Worm (Caenorhabditis elegans): ENCODE measurements around the gene C24H12.8.
A peak's percentile ranks its signal among the peaks of the same experiment; 100 is the strongest.

C24H12.8 gene

DNA sequence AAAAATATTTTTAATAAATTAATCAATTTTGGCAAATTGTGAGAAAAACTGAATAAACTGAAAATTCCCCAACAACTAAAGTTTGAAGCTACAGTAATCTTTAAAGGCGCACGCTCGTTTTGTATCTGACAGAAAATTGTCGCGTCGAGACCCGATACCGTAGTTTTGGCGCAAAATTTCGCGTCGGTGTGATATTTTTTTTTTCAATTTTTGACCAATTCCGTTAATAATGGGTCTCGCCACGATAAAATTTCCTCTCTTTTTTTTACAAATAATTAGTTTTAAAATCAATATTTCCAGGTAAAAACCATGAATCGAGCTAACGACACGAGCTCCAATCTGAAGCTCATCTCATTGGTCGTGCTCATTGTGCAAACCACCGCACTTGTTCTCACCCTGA lies 34.5 kb downstream of the C24H12.8 start, which contains the start of gene nstp-4:
Gene nstp-4 (plus strand): TSS at position 301 of the 400 bp plus-strand sequence.
- TF ChIP-seq pha-4 (GFP tag; IDR thresholded peaks at IDR 0.05) = no peak
- no peak for TF ChIP-seq pha-4 (tag; optimal IDR thresholded peaks at IDR 0.05)
- no peak for TF ChIP-seq ces-1 (GFP tag; optimal IDR thresholded peaks at IDR 0.05)
- no peak for TF ChIP-seq nhr-77 (tag; optimal IDR thresholded peaks at IDR 0.05)
- TF ChIP-seq arid-1 (GFP tag; conservative IDR thresholded peaks at IDR 0.05) = no peak
- no peak for TF ChIP-seq hlh-30 (tag; optimal IDR thresholded peaks at IDR 0.05; ENCODE audit: insufficient read depth)
- no peak for TF ChIP-seq lin-39 (tag; optimal IDR thresholded peaks at IDR 0.05)
- TF ChIP-seq dmd-6 (GFP tag; IDR thresholded peaks at IDR 0.05) = no peak
- no peak for TF ChIP-seq R02D3.7 (tag; optimal IDR thresholded peaks at IDR 0.05)
- no peak for TF ChIP-seq snpc-1.2 (GFP tag; IDR thresholded peaks at IDR 0.05)
- TF ChIP-seq ZK337.2 (GFP tag; IDR thresholded peaks at IDR 0.05) = no peak
- no peak for TF ChIP-seq zip-11 (GFP tag; IDR thresholded peaks at IDR 0.05)

DNA sequence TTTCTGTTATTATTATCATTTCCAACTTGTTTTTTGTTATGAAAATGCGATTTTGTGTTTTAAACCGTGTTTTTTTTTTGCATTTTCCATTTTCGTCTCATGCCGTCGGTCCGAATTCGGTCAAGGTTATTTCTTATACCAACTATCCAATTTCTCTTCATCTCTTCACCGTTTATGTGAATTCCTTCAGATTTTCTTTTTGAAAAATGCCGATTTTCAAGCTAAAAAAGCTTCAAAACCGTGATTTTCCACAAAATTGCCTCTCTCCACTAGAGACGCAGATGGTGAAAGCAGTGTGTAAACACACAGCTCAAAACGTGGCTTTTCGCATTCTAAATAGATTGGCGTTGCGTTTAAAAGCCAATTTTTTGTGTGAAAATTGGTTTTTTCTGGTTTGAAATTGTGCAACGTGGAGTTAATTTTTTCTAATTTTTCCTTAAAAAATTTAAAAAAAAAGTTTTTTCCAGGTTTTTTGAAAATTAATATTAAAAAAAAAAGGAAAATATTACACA lies 35.1 kb downstream of the C24H12.8 start:
- no peak for TF ChIP-seq nhr-41 (GFP tag; IDR thresholded peaks at IDR 0.05)
- no peak for TF ChIP-seq set-16 (GFP tag; IDR thresholded peaks at IDR 0.05)
- no peak for TF ChIP-seq hlh-30 (tag; optimal IDR thresholded peaks at IDR 0.05; ENCODE audit: insufficient read depth)
- TF ChIP-seq spr-1 (tag; optimal IDR thresholded peaks at IDR 0.05) = no peak
- no peak for TF ChIP-seq arid-1 (GFP tag; conservative IDR thresholded peaks at IDR 0.05)
- TF ChIP-seq ama-1 (optimal IDR thresholded peaks at IDR 0.05) = peak; percentile 53
- no peak for TF ChIP-seq ces-1 (GFP tag; optimal IDR thresholded peaks at IDR 0.05)
- TF ChIP-seq hif-1 (tag; optimal IDR thresholded peaks at IDR 0.05) = peak in 1 of 2 experiments; percentile 8
- TF ChIP-seq madf-9 (GFP tag; conservative IDR thresholded peaks at IDR 0.05) = no peak
- TF ChIP-seq F26F4.8 (GFP tag; conservative IDR thresholded peaks at IDR 0.05) = no peak
- peak; percentile 37 for TF ChIP-seq aha-1 (tag)
- TF ChIP-seq daf-19 (GFP tag; conservative IDR thresholded peaks at IDR 0.05) = no peak
- no peak for TF ChIP-seq dve-1 (tag; optimal IDR thresholded peaks at IDR 0.05; ENCODE audit: insufficient read depth)
- 0 out of 2 replicates have a peak, but pooled peaks have one; percentile 15 for TF ChIP-seq lin-38 (GFP tag; IDR thresholded peaks at IDR 0.05)
- no peak for TF ChIP-seq lin-1 (GFP tag; IDR thresholded peaks at IDR 0.05)
- TF ChIP-seq daf-16 (GFP tag; optimal IDR thresholded peaks at IDR 0.05) = no peak
- TF ChIP-seq daf-16 (tag; optimal IDR thresholded peaks at IDR 0.05) = peak; percentile 76
- no peak for TF ChIP-seq pqm-1 (tag; optimal IDR thresholded peaks at IDR 0.05)

DNA sequence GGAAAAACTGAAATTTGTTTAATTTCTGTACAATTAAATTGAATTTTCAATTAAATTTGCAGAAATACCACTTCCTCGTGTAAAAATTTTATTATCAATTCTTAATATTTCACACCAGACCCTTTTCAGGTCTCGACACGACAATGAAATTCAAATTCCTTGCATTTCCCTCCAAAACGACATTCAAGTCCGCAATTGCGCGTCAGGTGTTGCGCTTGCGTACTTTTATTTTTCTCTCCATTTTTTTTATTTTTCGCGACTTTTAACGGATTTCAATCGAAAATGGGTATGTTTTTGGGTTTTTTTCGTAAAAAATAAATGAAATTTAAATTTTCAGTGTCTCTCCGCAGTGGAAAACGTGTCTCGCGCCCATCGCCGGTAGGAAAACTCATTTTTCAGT lies 37.0 kb downstream of the C24H12.8 start, which contains the start of gene C03H5.3:
Gene C03H5.3 (plus strand): TSS at position 132 of the 400 bp plus-strand sequence.
- TF ChIP-seq dpl-1 (GFP tag; optimal IDR thresholded peaks at IDR 0.05) (peak; percentile 94), Y48G9A.11 (GFP tag; IDR thresholded peaks at IDR 0.05) (no peak), lin-1 (GFP tag; IDR thresholded peaks at IDR 0.05) (no peak), gei-8 (GFP tag; optimal IDR thresholded peaks at IDR 0.05) (no peak), hlh-30 (tag; optimal IDR thresholded peaks at IDR 0.05; ENCODE audit: insufficient read depth) (no peak), D1046.2 (GFP tag; IDR thresholded peaks at IDR 0.05) (no peak), aha-1 (tag) (peak; percentile 19), mes-2 (tag; optimal IDR thresholded peaks at IDR 0.05; ENCODE audit: poor library complexity, severe bottlenecking) (peak; percentile 58), zfp-3 (GFP tag; conservative IDR thresholded peaks at IDR 0.05) (no peak), hmg-1.1 (GFP tag; IDR thresholded peaks at IDR 0.05) (no peak), nhr-77 (tag; optimal IDR thresholded peaks at IDR 0.05) (no peak), dmd-9 (GFP tag; IDR thresholded peaks at IDR 0.05) (no peak), daf-16 (GFP tag; optimal IDR thresholded peaks at IDR 0.05) (no peak), daf-16 (tag; optimal IDR thresholded peaks at IDR 0.05) (no peak), tag-97 (GFP tag; IDR thresholded peaks at IDR 0.05) (no peak), mdl-1 (tag; optimal IDR thresholded peaks at IDR 0.05) (no peak), daf-19 (GFP tag; conservative IDR thresholded peaks at IDR 0.05) (no peak), ceh-62 (tag; optimal IDR thresholded peaks at IDR 0.05) (no peak)
